Worm (Caenorhabditis elegans) whole organism, L2 larva: Measurements from ENCODE around the gene F42A6.2.

Experiments used
- C34F6.9 ChIP-seq: fragments of 150-350 bp; optimal IDR thresholded peaks from 2 replicates; lab custom pipeline; 2014; ENCODE audit warnings: missing biosample characterization, missing genetic modification characterization
- F13H6.1 ChIP-seq: sonication (generic microtip); optimal IDR thresholded peaks from 2 replicates; lab custom pipeline; 2016; ENCODE audit warnings: missing genetic modification characterization, missing compliant biosample characterization
- alr-1 ChIP-seq: fragments of 150-350 bp; optimal IDR thresholded peaks from 2 replicates; lab custom pipeline; 2014; ENCODE audit warnings: missing biosample characterization, missing genetic modification characterization
- aly-2 ChIP-seq: fragments of 150-350 bp; optimal IDR thresholded peaks from 2 replicates; lab custom pipeline; 2014; ENCODE audit warnings: missing biosample characterization, missing genetic modification characterization
- ama-1 ChIP-seq: fragments of 150-350 bp; optimal IDR thresholded peaks from 2 replicates; lab custom pipeline; 2018; ENCODE audit warnings: inconsistent platforms
- ceh-16 ChIP-seq: fragments of 150-350 bp; optimal IDR thresholded peaks from 2 replicates; lab custom pipeline; 2014; ENCODE audit warnings: missing biosample characterization, missing genetic modification characterization
- ceh-82 ChIP-seq: fragments of 150-350 bp; optimal IDR thresholded peaks from 2 replicates; lab custom pipeline; 2014; ENCODE audit warnings: missing biosample characterization, missing genetic modification characterization
- crh-2 ChIP-seq: sonication (generic microtip); optimal IDR thresholded peaks from 2 replicates; lab custom pipeline; 2017; ENCODE audit warnings: missing biosample characterization, missing genetic modification characterization
- dmd-4 ChIP-seq: sonication (generic microtip); optimal IDR thresholded peaks from 2 replicates; lab custom pipeline; 2017; ENCODE audit warnings: missing biosample characterization, missing genetic modification characterization
- elt-3 ChIP-seq: sonication (generic microtip); optimal IDR thresholded peaks from 2 replicates; lab custom pipeline; 2017; ENCODE audit warnings: missing biosample characterization, missing genetic modification characterization
- fos-1 ChIP-seq: fragments of 150-350 bp; optimal IDR thresholded peaks from 2 replicates; lab custom pipeline; 2014; ENCODE audit warnings: missing biosample characterization, missing genetic modification characterization
- gmeb-1 ChIP-seq: fragments of 150-350 bp; optimal IDR thresholded peaks from 2 replicates; lab custom pipeline; 2014; ENCODE audit warnings: missing biosample characterization, missing genetic modification characterization
- lin-11 ChIP-seq: fragments of 150-350 bp; sonication (generic microtip); optimal IDR thresholded peaks from 2 replicates; lab custom pipeline; 2014; ENCODE audit warnings: missing biosample characterization, missing genetic modification characterization, inconsistent platforms, mixed read lengths
- lin-13 ChIP-seq: fragments of 150-350 bp; optimal IDR thresholded peaks from 2 replicates; lab custom pipeline; 2014; ENCODE audit warnings: missing biosample characterization, missing genetic modification reagents, missing genetic modification characterization
- lsy-2 ChIP-seq, 2 experiments: fragments of 150-350 bp in 1 of 2; sonication (generic microtip) in 1 of 2; optimal IDR thresholded peaks; 2 replicates each; lab custom pipeline; 2014 to 2017; ENCODE audit warnings: missing biosample characterization in 2 of 2, missing genetic modification characterization in 2 of 2
- mab-5 ChIP-seq: fragments of 150-350 bp; optimal IDR thresholded peaks from 2 replicates; lab custom pipeline; 2014; ENCODE audit warnings: missing biosample characterization, missing genetic modification characterization
- mbf-1 ChIP-seq: sonication (generic microtip); optimal IDR thresholded peaks from 2 replicates; lab custom pipeline; 2017; ENCODE audit warnings: missing biosample characterization, missing genetic modification characterization
- mdl-1 ChIP-seq, 2 experiments: fragments of 150-350 bp in 1 of 2; sonication (generic microtip) in 1 of 2; optimal IDR thresholded peaks; 2 replicates each; lab custom pipeline; 2017; ENCODE audit warnings: missing biosample characterization in 2 of 2, missing genetic modification characterization in 2 of 2
- nhr-11 ChIP-seq: fragments of 150-350 bp; optimal IDR thresholded peaks from 2 replicates; lab custom pipeline; 2014; ENCODE audit warnings: missing biosample characterization, missing genetic modification characterization
- nhr-12 ChIP-seq: fragments of 150-350 bp; optimal IDR thresholded peaks from 2 replicates; lab custom pipeline; 2014; ENCODE audit warnings: missing biosample characterization, missing genetic modification characterization
- nhr-129 ChIP-seq: fragments of 150-350 bp; optimal IDR thresholded peaks from 2 replicates; lab custom pipeline; 2014; ENCODE audit warnings: missing biosample characterization, missing genetic modification characterization
- nhr-21 ChIP-seq: fragments of 150-350 bp; optimal IDR thresholded peaks from 2 replicates; lab custom pipeline; 2014; ENCODE audit warnings: missing biosample characterization, missing genetic modification characterization
- nhr-77 ChIP-seq: fragments of 150-350 bp; optimal IDR thresholded peaks from 2 replicates; lab custom pipeline; 2014; ENCODE audit warnings: missing biosample characterization, missing genetic modification characterization
- sem-4 ChIP-seq: fragments of 150-350 bp; optimal IDR thresholded peaks from 2 replicates; lab custom pipeline; 2014; ENCODE audit warnings: missing biosample characterization, missing genetic modification reagents, missing genetic modification characterization
- skn-1 ChIP-seq: sonication (generic microtip); optimal IDR thresholded peaks from 2 replicates; lab custom pipeline; 2017; ENCODE audit warnings: missing biosample characterization, missing genetic modification characterization
- sma-3 ChIP-seq: sonication (generic microtip); optimal IDR thresholded peaks from 2 replicates; lab custom pipeline; 2016; ENCODE audit warnings: missing genetic modification reagents, missing genetic modification characterization, missing compliant biosample characterization
- unc-39 ChIP-seq: fragments of 150-350 bp; optimal IDR thresholded peaks from 2 replicates; lab custom pipeline; 2014; ENCODE audit warnings: missing biosample characterization, missing genetic modification characterization
- unc-55 ChIP-seq: fragments of 150-350 bp; sonication (generic microtip); optimal IDR thresholded peaks from 3 replicates; lab custom pipeline; 2014; ENCODE audit warnings: missing biosample characterization, missing genetic modification reagents, missing genetic modification characterization
- unc-62 ChIP-seq: fragments of 150-350 bp; optimal IDR thresholded peaks from 2 replicates; lab custom pipeline; 2014; ENCODE audit warnings: missing biosample characterization, missing genetic modification reagents, missing genetic modification characterization
- zag-1 ChIP-seq: fragments of 150-350 bp; optimal IDR thresholded peaks from 2 replicates; lab custom pipeline; 2014; ENCODE audit warnings: missing biosample characterization, missing genetic modification characterization
- ztf-1 ChIP-seq: fragments of 200-800 bp; sonication (Bioruptor generic); conservative IDR thresholded peaks from 2 replicates; pipeline ENCODE4 v1.3.6; 2022; ENCODE audit warnings: missing genetic modification characterization, missing compliant biosample characterization

The F42A6.2 gene

DNA sequence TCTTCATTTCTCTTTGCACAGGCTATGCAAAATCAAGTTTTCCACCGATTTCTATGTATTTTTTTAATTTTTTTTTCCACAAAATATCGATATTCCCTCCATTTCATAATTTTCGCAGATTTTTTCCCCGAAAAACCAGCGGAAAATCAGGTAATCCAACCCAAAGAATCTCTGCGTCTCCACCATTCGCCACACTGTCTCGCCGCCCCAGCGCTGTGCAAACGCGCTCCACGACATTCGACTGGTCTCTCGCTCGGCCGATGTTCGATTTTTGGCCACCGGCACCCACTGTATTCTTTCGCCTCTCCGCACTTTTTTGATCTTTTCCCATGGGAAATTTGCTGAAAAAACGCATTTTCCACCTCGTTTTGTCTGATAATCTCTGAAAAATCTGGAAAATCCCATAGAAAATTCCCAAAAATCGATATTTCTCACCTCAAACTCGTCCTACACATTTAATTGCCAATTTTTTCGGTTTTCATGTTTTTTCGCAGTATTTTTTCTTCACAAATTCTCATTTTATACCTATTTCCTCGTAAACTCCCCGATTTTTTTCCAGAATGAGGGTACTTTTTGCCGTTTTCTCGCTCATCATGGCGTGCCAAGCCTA, 27.5 kb downstream of the F42A6.2 start, which contains the start of gene vha-19:
Gene vha-19 (plus strand): TSS at position 560 of the 610 bp plus-strand sequence.
- no peak for TF ChIP-seq zag-1 (tag; lab: Kevin White, UChicago)
- peak; percentile 8 for TF ChIP-seq fos-1 (tag; lab: Kevin White, UChicago)
- no peak for TF ChIP-seq ztf-1 (GFP tag; lab: Robert Waterston, UW)
- peak; percentile 20 for TF ChIP-seq crh-2 (tag; lab: Kevin White, UChicago)
- peak; percentile 34 for TF ChIP-seq unc-55
- TF ChIP-seq C34F6.9 (tag; lab: Kevin White, UChicago): peak; percentile 11
- TF ChIP-seq lsy-2 (tag; optimal IDR thresholded peaks at IDR 0.05; lab: Kevin White, UChicago): peak in 1 of 2 experiments; percentile 42
- TF ChIP-seq lin-13 (GFP tag; lab: Kevin White, UChicago): no peak
- no peak for TF ChIP-seq sem-4 (tag; lab: Kevin White, UChicago)
- TF ChIP-seq unc-39 (tag; lab: Kevin White, UChicago): no peak
- TF ChIP-seq sma-3 (GFP tag; lab: Kevin White, UChicago): no peak

ce11 chrIV:3373370-3373769, 32.1 kb downstream of the F42A6.2 start:
- TF ChIP-seq gmeb-1 (tag; lab: Kevin White, UChicago): peak; percentile 2
- no peak for TF ChIP-seq mdl-1 (tag; optimal IDR thresholded peaks at IDR 0.05; lab: Kevin White, UChicago)
- TF ChIP-seq aly-2 (tag; lab: Kevin White, UChicago): no peak
- no peak for TF ChIP-seq ama-1
- TF ChIP-seq elt-3: no peak
- TF ChIP-seq zag-1 (tag; lab: Kevin White, UChicago): no peak

- TF ChIP-seq alr-1 (no peak), mbf-1 (tag; lab: Kevin White, UChicago) (no peak), nhr-12 (tag; lab: Kevin White, UChicago) (no peak), unc-55 (peak; percentile 15)
These were observed 37.0 kb downstream of the F42A6.2 start, which contains the start of gene otub-4 for ce11 chrIV:3378080-3378804. TSS of gene otub-4 (minus strand) at chrIV:3378130.

DNA sequence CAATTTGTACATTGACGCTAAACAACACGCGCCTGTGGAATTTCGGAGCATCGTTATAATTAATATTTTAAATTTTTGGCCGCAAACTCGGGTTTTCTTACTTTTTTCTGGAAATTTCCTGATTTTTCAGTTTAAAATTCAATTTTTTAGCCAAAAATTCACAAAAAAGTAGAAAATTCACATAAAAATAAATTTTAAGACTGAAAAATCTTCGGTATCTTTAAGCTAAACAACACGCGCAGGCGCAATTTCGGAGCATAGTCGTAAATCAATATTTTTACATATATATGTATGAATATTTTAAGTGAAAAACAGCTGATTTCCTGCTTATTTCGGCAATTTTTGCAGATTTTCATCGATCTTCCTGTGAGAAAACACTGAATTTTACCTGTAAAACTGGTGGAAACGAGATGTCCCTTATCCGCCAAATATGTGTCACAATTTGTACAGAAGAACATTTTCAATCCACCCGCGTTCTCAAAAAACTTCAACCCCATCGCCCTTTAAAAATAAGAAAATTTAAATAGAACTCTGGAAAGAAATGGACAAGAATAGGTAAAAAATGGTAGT, 41.2 kb downstream of the F42A6.2 start, which contains the start of gene B0546.3:
Gene B0546.3 (minus strand): TSS at position 504 of the 570 bp plus-strand sequence.
- TF ChIP-seq ama-1: peak; percentile 71
- peak in 1 of 2 experiments; percentile 19 for TF ChIP-seq lsy-2 (tag; optimal IDR thresholded peaks at IDR 0.05; lab: Kevin White, UChicago)
- TF ChIP-seq ceh-16 (tag; lab: Kevin White, UChicago): no peak

DNA sequence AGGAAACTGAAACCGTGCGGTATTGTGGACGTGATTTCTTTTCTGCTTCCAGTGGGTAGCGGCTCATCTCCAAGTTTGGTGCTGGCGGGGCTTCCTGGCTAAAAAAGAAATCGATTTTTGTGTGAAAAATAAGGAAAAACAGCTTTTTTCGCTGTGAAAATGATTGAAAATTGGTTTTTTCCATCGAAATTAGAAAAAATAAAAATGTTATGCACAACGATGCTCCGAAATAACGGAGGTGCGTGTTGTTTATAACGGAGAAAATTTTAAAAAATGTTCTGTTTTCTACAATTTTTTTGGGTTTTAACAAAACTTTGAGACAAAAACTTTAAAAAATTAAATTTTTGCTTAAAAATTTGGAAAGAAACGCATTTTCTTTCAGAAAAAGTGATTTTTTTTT, 41.9 kb downstream of the F42A6.2 start:
- TF ChIP-seq unc-55 (peak; percentile 16), lsy-2 (tag; optimal IDR thresholded peaks at IDR 0.05; lab: Kevin White, UChicago) (peak in 1 of 2 experiments; percentile 3), mbf-1 (tag; lab: Kevin White, UChicago) (no peak)

DNA sequence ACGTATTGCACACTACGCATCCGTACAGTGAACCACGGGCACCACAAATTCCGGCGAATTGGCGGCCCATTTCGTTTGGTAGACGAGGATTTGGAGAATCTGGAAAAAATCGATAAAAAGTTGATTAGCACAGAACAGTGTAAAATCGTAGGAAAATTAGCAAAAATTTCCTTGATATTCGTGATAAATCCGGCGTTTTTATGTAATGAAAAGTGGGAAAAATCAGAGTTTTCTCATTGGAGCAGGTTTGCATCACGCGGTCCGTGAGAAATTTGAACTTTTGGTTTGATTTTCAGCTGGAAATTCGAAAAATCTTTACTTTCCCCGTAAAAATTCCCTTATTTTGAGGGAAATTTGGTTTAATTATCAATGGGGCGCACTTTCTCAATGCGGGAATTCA, 42.8 kb downstream of the F42A6.2 start, which contains the start of gene B0546.4:
Gene B0546.4 (minus strand): TSS at position 101 of the 400 bp plus-strand sequence.
- TF ChIP-seq nhr-129 (tag; lab: Kevin White, UChicago) (no peak), nhr-12 (tag; lab: Kevin White, UChicago) (no peak), lsy-2 (tag; optimal IDR thresholded peaks at IDR 0.05; lab: Kevin White, UChicago) (no peak), ceh-82 (tag; lab: Kevin White, UChicago) (no peak), ztf-1 (GFP tag; lab: Robert Waterston, UW) (no peak), nhr-11 (tag; lab: Kevin White, UChicago) (no peak), dmd-4 (tag; lab: Kevin White, UChicago) (no peak), skn-1 (tag; lab: Kevin White, UChicago) (no peak), F13H6.1 (tag; lab: Kevin White, UChicago) (no peak), mab-5 (no peak), nhr-77 (tag; lab: Kevin White, UChicago) (no peak), nhr-21 (tag; lab: Kevin White, UChicago) (no peak), alr-1 (no peak), unc-62 (GFP tag; lab: Kevin White, UChicago) (no peak), lin-11 (tag; lab: Kevin White, UChicago) (no peak), ama-1 (no peak)
